Worm (Caenorhabditis elegans): ENCODE results near the gene ZK287.4.

DNA sequence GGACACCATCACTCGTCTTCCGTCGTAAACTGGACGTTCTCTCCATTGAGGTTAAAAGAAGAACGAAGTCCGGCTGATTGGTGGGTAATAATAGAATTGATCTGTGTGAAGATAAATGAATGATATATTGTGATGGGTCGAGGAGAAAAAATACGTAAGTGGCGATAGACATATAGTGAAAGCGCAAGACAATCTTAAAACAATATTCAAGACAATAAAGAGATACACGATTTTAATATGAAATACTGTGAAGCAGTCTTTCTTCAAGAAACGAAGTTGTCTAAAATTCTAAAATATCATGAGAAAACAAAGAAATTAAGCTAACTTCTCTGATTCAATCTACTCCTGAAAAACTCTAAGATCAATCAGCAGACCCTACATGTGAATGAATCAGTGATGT, 28.1 kb upstream of the ZK287.4 start, which contains the start of gene F40F9.10:
- no peak for TF ChIP-seq dao-5 (tag; optimal IDR thresholded peaks at IDR 0.05)
- TF ChIP-seq him-1 (tag; optimal IDR thresholded peaks at IDR 0.05), result no peak
